Worm (Caenorhabditis elegans) whole organism, L4/young adult: ENCODE results near the gene fdgt-2.

Experiments
- W03F9.2 ChIP-seq: fragments of 150-350 bp; optimal IDR thresholded peaks from 2 replicates; lab custom pipeline; 2014; ENCODE audit warnings: missing biosample characterization, missing genetic modification characterization
- him-1 ChIP-seq: sonication (generic microtip); optimal IDR thresholded peaks from 2 replicates; lab custom pipeline; 2016; ENCODE audit warnings: missing genotype, missing genetic modification reagents, missing genetic modification characterization, missing compliant biosample characterization

DNA sequence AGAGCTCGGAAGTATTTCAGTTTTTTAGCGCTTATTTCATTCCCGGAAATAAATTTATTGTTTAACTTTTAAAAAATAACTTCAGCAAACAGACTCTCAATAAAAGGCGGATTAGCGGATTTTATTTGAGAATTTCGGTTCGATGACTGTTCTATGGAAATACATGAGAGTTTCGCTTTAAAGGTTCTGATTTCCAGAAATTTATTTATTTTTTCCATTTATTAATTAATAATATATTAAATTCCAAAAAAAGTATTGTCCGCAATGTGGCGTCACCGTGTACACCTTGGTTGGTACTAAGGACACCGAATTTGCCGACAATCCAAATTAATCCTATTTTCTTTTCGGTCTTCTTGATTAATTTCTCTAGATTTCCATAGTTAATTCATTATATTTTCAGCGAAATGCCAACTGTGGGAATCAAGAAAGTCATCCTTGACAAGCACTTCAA lies 47.1 kb downstream of the fdgt-2 start, which contains the start of gene fars-3:
- TF ChIP-seq him-1: no peak
- peak; percentile 48 for TF ChIP-seq W03F9.2 (tag; lab: Kevin White, UChicago)
